Fruit fly (Drosophila melanogaster): ENCODE data around the gene lin-52.

The lin-52 gene

dm6 chrX:5744992-5745732, 9.6 kb downstream of the lin-52 start:
- TF ChIP-seq Myc (optimal IDR thresholded peaks at IDR 0.05) = no peak
- TF ChIP-seq psq (optimal IDR thresholded peaks at IDR 0.05) = no peak

dm6 chrX:5744277-5744846, 10.4 kb downstream of the lin-52 start:
- TF ChIP-seq ttk (optimal IDR thresholded peaks at IDR 0.05) (no peak), insv (optimal IDR thresholded peaks at IDR 0.05) (no peak), Myc (optimal IDR thresholded peaks at IDR 0.05) (no peak), Sin3A (optimal IDR thresholded peaks at IDR 0.05) (no peak), h (optimal IDR thresholded peaks at IDR 0.05) (no peak), psq (optimal IDR thresholded peaks at IDR 0.05) (no peak)

- TF ChIP-seq h (optimal IDR thresholded peaks at IDR 0.05) (no peak), Sin3A (optimal IDR thresholded peaks at IDR 0.05) (no peak), ttk (optimal IDR thresholded peaks at IDR 0.05) (no peak), Myc (optimal IDR thresholded peaks at IDR 0.05) (no peak), insv (optimal IDR thresholded peaks at IDR 0.05) (no peak), psq (optimal IDR thresholded peaks at IDR 0.05) (no peak)
Measured at dm6 chrX:5741625-5742024, 13.1 kb downstream of the lin-52 start.

- TF ChIP-seq ttk (optimal IDR thresholded peaks at IDR 0.05) = no peak
- no peak for TF ChIP-seq insv (optimal IDR thresholded peaks at IDR 0.05)
- no peak for TF ChIP-seq Myc (optimal IDR thresholded peaks at IDR 0.05)
- TF ChIP-seq Sin3A (optimal IDR thresholded peaks at IDR 0.05) = no peak
- TF ChIP-seq psq (optimal IDR thresholded peaks at IDR 0.05) = no peak
- TF ChIP-seq h (optimal IDR thresholded peaks at IDR 0.05) = no peak
Measured at dm6 chrX:5737676-5738220, 17.0 kb downstream of the lin-52 start, which contains the start of gene Snx27. Gene Snx27 (minus strand): TSS chrX:5738031.

- no peak for TF ChIP-seq h (optimal IDR thresholded peaks at IDR 0.05)
- no peak for TF ChIP-seq Myc (optimal IDR thresholded peaks at IDR 0.05)
- TF ChIP-seq psq (optimal IDR thresholded peaks at IDR 0.05) = no peak
- TF ChIP-seq insv (optimal IDR thresholded peaks at IDR 0.05) = no peak
- TF ChIP-seq ttk (optimal IDR thresholded peaks at IDR 0.05) = no peak
- no peak for TF ChIP-seq Sin3A (optimal IDR thresholded peaks at IDR 0.05)
Measured at dm6 chrX:5737157-5737556, 17.6 kb downstream of the lin-52 start.

- TF ChIP-seq Sin3A (optimal IDR thresholded peaks at IDR 0.05) (no peak), ttk (optimal IDR thresholded peaks at IDR 0.05) (no peak), h (optimal IDR thresholded peaks at IDR 0.05) (no peak), psq (optimal IDR thresholded peaks at IDR 0.05) (no peak), insv (optimal IDR thresholded peaks at IDR 0.05) (no peak), Myc (optimal IDR thresholded peaks at IDR 0.05) (no peak)
Measured at dm6 chrX:5735268-5735941, 19.4 kb downstream of the lin-52 start.

dm6 chrX:5732440-5732839, 22.3 kb downstream of the lin-52 start, which contains the start of gene CG15773:
Gene CG15773 (plus strand): TSS chrX:5732740.
- TF ChIP-seq psq (optimal IDR thresholded peaks at IDR 0.05) = no peak
- no peak for TF ChIP-seq h (optimal IDR thresholded peaks at IDR 0.05)
- no peak for TF ChIP-seq ttk (optimal IDR thresholded peaks at IDR 0.05)
- TF ChIP-seq insv (optimal IDR thresholded peaks at IDR 0.05) = no peak

- no peak for TF ChIP-seq Sin3A (optimal IDR thresholded peaks at IDR 0.05)
- TF ChIP-seq psq (optimal IDR thresholded peaks at IDR 0.05) = no peak
- TF ChIP-seq insv (optimal IDR thresholded peaks at IDR 0.05) = no peak
- TF ChIP-seq ttk (optimal IDR thresholded peaks at IDR 0.05) = no peak
- no peak for TF ChIP-seq Myc (optimal IDR thresholded peaks at IDR 0.05)
- TF ChIP-seq h (optimal IDR thresholded peaks at IDR 0.05) = no peak
Measured at dm6 chrX:5724744-5725185, 30.0 kb downstream of the lin-52 start.

dm6 chrX:5724151-5724699, 30.5 kb downstream of the lin-52 start:
- no peak for TF ChIP-seq Myc (optimal IDR thresholded peaks at IDR 0.05)
- no peak for TF ChIP-seq Sin3A (optimal IDR thresholded peaks at IDR 0.05)
- TF ChIP-seq insv (optimal IDR thresholded peaks at IDR 0.05) = no peak
- TF ChIP-seq ttk (optimal IDR thresholded peaks at IDR 0.05) = no peak
- TF ChIP-seq psq (optimal IDR thresholded peaks at IDR 0.05) = no peak
- no peak for TF ChIP-seq h (optimal IDR thresholded peaks at IDR 0.05)

- no peak for TF ChIP-seq h (optimal IDR thresholded peaks at IDR 0.05)
- TF ChIP-seq ttk (optimal IDR thresholded peaks at IDR 0.05) = no peak
- no peak for TF ChIP-seq Myc (optimal IDR thresholded peaks at IDR 0.05)
- TF ChIP-seq psq (optimal IDR thresholded peaks at IDR 0.05) = no peak
Measured at dm6 chrX:5723577-5723976, 31.2 kb downstream of the lin-52 start.

dm6 chrX:5718476-5719012, 36.2 kb downstream of the lin-52 start:
- no peak for TF ChIP-seq Sin3A (optimal IDR thresholded peaks at IDR 0.05)
- TF ChIP-seq ttk (optimal IDR thresholded peaks at IDR 0.05) = no peak
- TF ChIP-seq psq (optimal IDR thresholded peaks at IDR 0.05) = no peak
- TF ChIP-seq Myc (optimal IDR thresholded peaks at IDR 0.05) = no peak
- TF ChIP-seq h (optimal IDR thresholded peaks at IDR 0.05) = no peak
- TF ChIP-seq insv (optimal IDR thresholded peaks at IDR 0.05) = no peak
